Worm (Caenorhabditis elegans) whole organism, L1 larva: Measurements from ENCODE around the gene F20G2.1.

Experiments
- aly-2 ChIP-seq: fragments of 150-350 bp; optimal IDR thresholded peaks from 2 replicates; lab custom pipeline; 2014; ENCODE audit warnings: missing biosample characterization, missing genetic modification characterization
- ets-5 ChIP-seq: fragments of 200-800 bp; sonication (Bioruptor generic); IDR thresholded peaks from 2 replicates; pipeline ENCODE4 v1.3.6; 2022; ENCODE audit warnings: missing genetic modification characterization, missing compliant biosample characterization
- fos-1 ChIP-seq: fragments of 150-350 bp; optimal IDR thresholded peaks from 2 replicates; lab custom pipeline; 2014; ENCODE audit warnings: missing biosample characterization, missing genetic modification characterization
- lin-39 ChIP-seq: fragments of 150-350 bp; optimal IDR thresholded peaks from 2 replicates; lab custom pipeline; 2014; ENCODE audit warnings: missing biosample characterization, missing genetic modification reagents, missing genetic modification characterization
- nhr-28 ChIP-seq: fragments of 150-350 bp; optimal IDR thresholded peaks from 2 replicates; lab custom pipeline; 2014; ENCODE audit warnings: missing biosample characterization, missing genetic modification characterization
- skn-1 ChIP-seq: fragments of 150-350 bp; optimal IDR thresholded peaks from 2 replicates; lab custom pipeline; 2014; ENCODE audit warnings: missing biosample characterization, missing genetic modification characterization

ce11 chrV:13748658-13749057 is 4.7 kb downstream of the F20G2.1 start, which contains the start of gene F35E12.10:
- TF ChIP-seq aly-2 (tag; lab: Kevin White, UChicago) = no peak
- TF ChIP-seq ets-5 = no peak
- TF ChIP-seq skn-1 (tag; lab: Kevin White, UChicago) = no peak
- no peak for TF ChIP-seq fos-1
- TF ChIP-seq nhr-28 (tag; lab: Kevin White, UChicago) = no peak
- TF ChIP-seq lin-39 (tag; lab: Kevin White, UChicago) = no peak
